Worm (Caenorhabditis elegans): ENCODE data around the gene Y39G8B.9.

The Y39G8B.9 gene

ce11 chrII:13994934-13995333 lies 13.8 kb downstream of the Y39G8B.9 start, which contains the start of gene Y39G8B.7:
Y39G8B.7 (minus strand) TSS chrII:13995034.
- TF ChIP-seq nhr-102 (tag; optimal IDR thresholded peaks at IDR 0.05) (no peak), lir-3 (tag; optimal IDR thresholded peaks at IDR 0.05) (no peak), unc-130 (GFP tag; optimal IDR thresholded peaks at IDR 0.05) (no peak), zfp-2 (tag; optimal IDR thresholded peaks at IDR 0.05) (no peak), ztf-11 (tag; optimal IDR thresholded peaks at IDR 0.05) (no peak), dpl-1 (GFP tag; optimal IDR thresholded peaks at IDR 0.05) (no peak), ztf-7 (tag; optimal IDR thresholded peaks at IDR 0.05) (no peak), pqm-1 (tag; optimal IDR thresholded peaks at IDR 0.05) (no peak), nhr-48 (tag; optimal IDR thresholded peaks at IDR 0.05) (no peak), ceh-20 (GFP tag; IDR thresholded peaks at IDR 0.05) (no peak), daf-12 (tag; optimal IDR thresholded peaks at IDR 0.05) (no peak), ces-1 (GFP tag; optimal IDR thresholded peaks at IDR 0.05) (no peak), unc-39 (tag; optimal IDR thresholded peaks at IDR 0.05) (no peak), lin-39 (tag; optimal IDR thresholded peaks at IDR 0.05) (no peak), nhr-111 (GFP tag; optimal IDR thresholded peaks at IDR 0.05) (no peak)

ce11 chrII:13997477-13997876 lies 16.3 kb downstream of the Y39G8B.9 start, which contains the start of gene F01D5.1:
F01D5.1 (minus strand) TSS chrII:13997581.
- TF ChIP-seq dmd-6 (GFP tag; IDR thresholded peaks at IDR 0.05), result peak; percentile 49; the same call in 1 of the 2 replicates
- 0 out of 2 replicates have a peak, but pooled peaks have one; percentile 32 for TF ChIP-seq lin-1 (GFP tag; IDR thresholded peaks at IDR 0.05)
- no peak for TF ChIP-seq arid-1 (GFP tag; conservative IDR thresholded peaks at IDR 0.05)
- peak; percentile 33 for TF ChIP-seq pqm-1 (tag; optimal IDR thresholded peaks at IDR 0.05)

ce11 chrII:13997989-13998388 lies 16.8 kb downstream of the Y39G8B.9 start:
- TF ChIP-seq pqm-1 (tag; optimal IDR thresholded peaks at IDR 0.05) (peak; percentile 52), jun-1 (tag; optimal IDR thresholded peaks at IDR 0.05) (no peak), fos-1 (tag; optimal IDR thresholded peaks at IDR 0.05) (no peak), zag-1 (tag; optimal IDR thresholded peaks at IDR 0.05) (no peak), lin-29 (GFP tag; IDR thresholded peaks at IDR 0.05) (no peak), mep-1 (tag; optimal IDR thresholded peaks at IDR 0.05) (no peak), zfp-3 (GFP tag; conservative IDR thresholded peaks at IDR 0.05) (no peak), daf-8 (GFP tag; IDR thresholded peaks at IDR 0.05) (no peak), snpc-1.2 (GFP tag; IDR thresholded peaks at IDR 0.05) (no peak), ceh-28 (tag; optimal IDR thresholded peaks at IDR 0.05) (no peak), mxl-3 (GFP tag; optimal IDR thresholded peaks at IDR 0.05) (no peak), mxl-2 (GFP tag; conservative IDR thresholded peaks at IDR 0.05) (no peak), egl-43 (GFP tag; IDR thresholded peaks at IDR 0.05) (no peak), ces-1 (GFP tag; optimal IDR thresholded peaks at IDR 0.05) (no peak), dmd-9 (GFP tag; IDR thresholded peaks at IDR 0.05) (no peak), attf-4 (tag; optimal IDR thresholded peaks at IDR 0.05) (no peak), aha-1 (tag) (no peak), T20F7.1 (GFP tag; optimal IDR thresholded peaks at IDR 0.05) (no peak), hmg-1.1 (GFP tag; IDR thresholded peaks at IDR 0.05) (no peak), nhr-48 (tag; optimal IDR thresholded peaks at IDR 0.05) (no peak), nhr-28 (tag; optimal IDR thresholded peaks at IDR 0.05) (peak; percentile 1), hlh-11 (tag; optimal IDR thresholded peaks at IDR 0.05) (no peak), ceh-32 (tag; optimal IDR thresholded peaks at IDR 0.05; ENCODE audit: poor library complexity) (no peak), nhr-42 (GFP tag; IDR thresholded peaks at IDR 0.05) (no peak), mdt-29 (GFP tag; IDR thresholded peaks at IDR 0.05) (no peak), vab-7 (GFP tag; IDR thresholded peaks at IDR 0.05) (no peak), T26A8.4 (GFP tag; IDR thresholded peaks at IDR 0.05) (no peak), lin-13 (GFP tag; optimal IDR thresholded peaks at IDR 0.05) (no peak), F44E2.7 (GFP tag; IDR thresholded peaks at IDR 0.05) (no peak), lir-3 (tag; optimal IDR thresholded peaks at IDR 0.05) (no peak), D1046.2 (GFP tag; IDR thresholded peaks at IDR 0.05) (no peak), F26F4.8 (GFP tag; conservative IDR thresholded peaks at IDR 0.05) (no peak), dve-1 (tag; optimal IDR thresholded peaks at IDR 0.05; ENCODE audit: insufficient read depth) (peak; percentile 16), unc-62 (GFP tag; optimal IDR thresholded peaks at IDR 0.05 in 1 of 2) (peak in 1 of 2 experiments; percentile 48), unc-62 (tag; optimal IDR thresholded peaks at IDR 0.05) (no peak), saeg-2 (GFP tag; IDR thresholded peaks at IDR 0.05) (no peak)
